Fruit fly (Drosophila melanogaster): ENCODE measurements around the gene CG34028.

dm6 chrX:9497123-9497522, 14.2 kb upstream of the CG34028 start:
- TF ChIP-seq ttk (optimal IDR thresholded peaks at IDR 0.05) (no peak), Myc (optimal IDR thresholded peaks at IDR 0.05) (no peak)
